Worm (Caenorhabditis elegans) whole organism, L4 larva: ENCODE results near the gene Y75B7AL.2.
A peak's percentile ranks its signal among the peaks of the same experiment; 100 is the strongest.

Experiments used
- D1046.2 ChIP-seq: fragments of 200-800 bp; sonication (Bioruptor generic); IDR thresholded peaks from 2 replicates; pipeline ENCODE4 v1.3.6; 2022; ENCODE audit warnings: missing genetic modification characterization, missing compliant biosample characterization
- Y75B8A.6 ChIP-seq: fragments of 200-800 bp; sonication (Bioruptor generic); IDR thresholded peaks from 2 replicates; pipeline ENCODE4 v1.3.6; 2022; ENCODE audit warnings: missing genetic modification reagents, missing genetic modification characterization, missing compliant biosample characterization
- aha-1 ChIP-seq: fragments of 150-350 bp; peaks from one replicate; lab custom pipeline; 2014; ENCODE audit warnings: missing biosample characterization, missing genetic modification characterization
- ceh-44 ChIP-seq: fragments of 200-800 bp; sonication (Bioruptor generic); IDR thresholded peaks from 2 replicates; pipeline ENCODE4 v1.3.6; 2022; ENCODE audit warnings: missing genetic modification reagents, missing genetic modification characterization, missing compliant biosample characterization
- cey-2 ChIP-seq: sonication (generic microtip); optimal IDR thresholded peaks from 3 replicates; lab custom pipeline; 2017; ENCODE audit warnings: missing genetic modification characterization, mild to moderate bottlenecking, missing compliant biosample characterization, antibody characterized with exemption, borderline replicate concordance; ENCODE audit not compliant: insufficient read depth
- daf-16 ChIP-seq, 3 experiments: sonication (generic microtip); optimal IDR thresholded peaks; 2 replicates each; lab custom pipeline; 2016 to 2017; ENCODE audit warnings: missing genetic modification characterization in 3 of 3, missing genetic modification reagents in 3 of 3, mild to moderate bottlenecking in 2 of 3, missing compliant biosample characterization in 2 of 3, missing biosample characterization in 1 of 3, moderate library complexity in 1 of 3
- dmd-9 ChIP-seq: fragments of 200-800 bp; sonication (Bioruptor generic); IDR thresholded peaks from 2 replicates; pipeline ENCODE4 v1.3.6; 2022; ENCODE audit warnings: missing genetic modification reagents, missing genetic modification characterization, missing compliant biosample characterization
- dve-1 ChIP-seq: sonication (generic microtip); optimal IDR thresholded peaks from 2 replicates; lab custom pipeline; 2017; ENCODE audit warnings: antibody characterized with exemption, mild to moderate bottlenecking, missing genetic modification characterization, missing compliant biosample characterization; ENCODE audit not compliant: insufficient read depth
- egl-27 ChIP-seq: sonication (generic microtip); optimal IDR thresholded peaks from 3 replicates; lab custom pipeline; 2017; ENCODE audit warnings: missing biosample characterization, missing genetic modification reagents, missing genetic modification characterization
- fkh-10 ChIP-seq: fragments of 150-350 bp; optimal IDR thresholded peaks from 2 replicates; lab custom pipeline; 2014; ENCODE audit warnings: missing biosample characterization, missing genetic modification reagents, missing genetic modification characterization
- gei-8 ChIP-seq: fragments of 200-800 bp; sonication (Bioruptor generic); optimal IDR thresholded peaks from 2 replicates; lab custom pipeline; 2018; ENCODE audit warnings: mild to moderate bottlenecking, missing genetic modification characterization, missing compliant biosample characterization
- hlh-30 ChIP-seq: sonication (generic microtip); optimal IDR thresholded peaks from 2 replicates; lab custom pipeline; 2017; ENCODE audit warnings: antibody characterized with exemption, mild to moderate bottlenecking, missing genetic modification characterization, missing compliant biosample characterization; ENCODE audit not compliant: insufficient read depth
- lin-1 ChIP-seq: fragments of 200-800 bp; sonication (Bioruptor generic); IDR thresholded peaks from 2 replicates; pipeline ENCODE4 v1.3.6; 2022; ENCODE audit warnings: missing genetic modification reagents, missing genetic modification characterization, missing compliant biosample characterization
- lin-29 ChIP-seq: fragments of 200-800 bp; sonication (Bioruptor generic); IDR thresholded peaks from 2 replicates; pipeline ENCODE4 v1.3.6; 2022; ENCODE audit warnings: missing genetic modification reagents, missing genetic modification characterization, missing compliant biosample characterization
- lin-39 ChIP-seq: fragments of 150-350 bp; optimal IDR thresholded peaks from 2 replicates; lab custom pipeline; 2014; ENCODE audit warnings: missing biosample characterization, missing genetic modification reagents, missing genetic modification characterization
- mdl-1 ChIP-seq, 2 experiments: fragments of 150-350 bp in 1 of 2; sonication (generic microtip) in 1 of 2; optimal IDR thresholded peaks; 2 replicates each; lab custom pipeline; 2014 to 2017; ENCODE audit warnings: missing biosample characterization in 2 of 2, missing genetic modification characterization in 2 of 2
- mdt-29 ChIP-seq: fragments of 200-800 bp; sonication (Bioruptor generic); IDR thresholded peaks from 2 replicates; pipeline ENCODE4 v1.3.6; 2022; ENCODE audit warnings: missing genetic modification reagents, missing genetic modification characterization, missing compliant biosample characterization
- nhr-10 ChIP-seq: fragments of 150-350 bp; optimal IDR thresholded peaks from 2 replicates; lab custom pipeline; 2014; ENCODE audit warnings: missing biosample characterization, missing genetic modification characterization
- nhr-111 ChIP-seq: fragments of 200-800 bp; sonication (Bioruptor generic); optimal IDR thresholded peaks from 2 replicates; lab custom pipeline; 2018; ENCODE audit warnings: mild to moderate bottlenecking, missing genetic modification characterization, missing compliant biosample characterization
- nhr-25 ChIP-seq: sonication (generic microtip); optimal IDR thresholded peaks from 2 replicates; lab custom pipeline; 2017; ENCODE audit warnings: missing genetic modification characterization, mild to moderate bottlenecking, missing compliant biosample characterization, antibody characterized with exemption, moderate library complexity, borderline replicate concordance; ENCODE audit not compliant: insufficient read depth
- nhr-41 ChIP-seq: fragments of 200-800 bp; sonication (Bioruptor generic); IDR thresholded peaks from 2 replicates; pipeline ENCODE4 v1.3.6; 2022; ENCODE audit warnings: missing genetic modification reagents, missing genetic modification characterization, missing compliant biosample characterization
- pqm-1 ChIP-seq: sonication (generic microtip); optimal IDR thresholded peaks from 2 replicates; lab custom pipeline; 2017; ENCODE audit warnings: missing biosample characterization, missing genetic modification characterization
- rbr-2 ChIP-seq: sonication (generic microtip); optimal IDR thresholded peaks from 2 replicates; lab custom pipeline; 2016; ENCODE audit warnings: missing genotype, missing genetic modification characterization, missing compliant biosample characterization
- saeg-2 ChIP-seq: fragments of 200-800 bp; sonication (Bioruptor generic); IDR thresholded peaks from 2 replicates; pipeline ENCODE4 v1.3.6; 2022; ENCODE audit warnings: missing genetic modification reagents, missing genetic modification characterization, missing compliant biosample characterization
- sdz-12 ChIP-seq: fragments of 200-800 bp; sonication (Bioruptor generic); optimal IDR thresholded peaks from 2 replicates; lab custom pipeline; 2018; ENCODE audit warnings: mild to moderate bottlenecking, missing genetic modification characterization, missing compliant biosample characterization
- snpc-4 ChIP-seq: fragments of 150-350 bp; optimal IDR thresholded peaks from 2 replicates; lab custom pipeline; 2014; ENCODE audit warnings: missing biosample characterization, missing genetic modification characterization
- tra-1 ChIP-seq: fragments of 200-800 bp; sonication (Bioruptor generic); IDR thresholded peaks from 2 replicates; pipeline ENCODE4 v1.3.6; 2022; ENCODE audit warnings: missing genetic modification reagents, missing genetic modification characterization, missing compliant biosample characterization
- unc-62 ChIP-seq, 3 experiments: fragments of 150-350 bp in 1 of 3; sonication (generic microtip); optimal IDR thresholded peaks in 2 of 3; peaks in 1 of 3; 1 replicate in 1 of 3; 2 replicates in 2 of 3; lab custom pipeline; 2014 to 2017; ENCODE audit warnings: missing biosample characterization in 3 of 3, missing genetic modification characterization in 3 of 3, missing genetic modification reagents in 3 of 3, missing genotype in 1 of 3
- ztf-11 ChIP-seq: fragments of 150-350 bp; optimal IDR thresholded peaks from 2 replicates; lab custom pipeline; 2014; ENCODE audit warnings: missing biosample characterization, missing genetic modification characterization
- ztf-7 ChIP-seq: fragments of 150-350 bp; optimal IDR thresholded peaks from 2 replicates; lab custom pipeline; 2014; ENCODE audit warnings: missing biosample characterization, missing genetic modification characterization

Gene Y75B7AL.2

DNA sequence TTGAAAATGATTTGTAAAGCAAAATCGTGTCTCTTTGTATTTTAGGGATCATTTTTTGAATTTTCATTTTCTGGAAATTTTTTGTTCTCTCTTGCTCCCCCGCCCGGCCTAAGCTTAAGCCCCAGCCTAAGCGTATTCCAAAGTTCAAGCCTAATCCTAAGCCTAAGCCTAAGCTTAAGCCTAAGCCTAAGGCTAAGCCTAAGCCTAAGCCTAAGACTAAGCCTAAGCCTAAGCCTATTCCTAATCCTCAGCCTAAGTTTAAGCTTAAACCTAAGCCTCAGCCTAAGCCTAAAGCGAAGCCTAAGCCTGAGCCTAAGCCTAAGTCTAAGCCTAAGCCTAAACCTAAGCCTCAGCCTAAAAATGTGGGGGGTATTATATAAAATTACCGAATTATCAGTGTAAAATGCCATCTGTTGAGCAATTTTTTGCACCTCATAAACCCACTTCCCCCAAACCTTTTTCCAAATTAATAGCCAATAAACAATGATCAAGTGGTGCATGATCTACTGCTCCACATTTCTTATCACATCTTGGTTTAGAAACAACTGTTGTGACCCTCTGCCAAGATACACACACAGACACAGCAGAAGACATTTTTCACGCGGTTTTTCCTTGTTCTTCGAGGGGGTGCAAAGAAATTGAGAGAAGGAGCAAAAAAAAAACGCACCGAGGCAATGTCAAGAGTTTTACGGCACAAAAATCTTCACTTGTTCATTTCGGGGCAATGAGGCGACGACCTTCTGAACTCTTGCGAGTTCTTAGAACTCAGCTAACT lies 16.5 kb downstream of the Y75B7AL.2 start:
- no peak for TF ChIP-seq ztf-11 (tag; lab: Kevin White, UChicago)
- TF ChIP-seq unc-62 (GFP tag; optimal IDR thresholded peaks at IDR 0.05 in 1 of 2; lab: Kevin White, UChicago) = peak in 1 of 2 experiments; percentile 90
- no peak for TF ChIP-seq unc-62 (tag; optimal IDR thresholded peaks at IDR 0.05; lab: Kevin White, UChicago)

DNA sequence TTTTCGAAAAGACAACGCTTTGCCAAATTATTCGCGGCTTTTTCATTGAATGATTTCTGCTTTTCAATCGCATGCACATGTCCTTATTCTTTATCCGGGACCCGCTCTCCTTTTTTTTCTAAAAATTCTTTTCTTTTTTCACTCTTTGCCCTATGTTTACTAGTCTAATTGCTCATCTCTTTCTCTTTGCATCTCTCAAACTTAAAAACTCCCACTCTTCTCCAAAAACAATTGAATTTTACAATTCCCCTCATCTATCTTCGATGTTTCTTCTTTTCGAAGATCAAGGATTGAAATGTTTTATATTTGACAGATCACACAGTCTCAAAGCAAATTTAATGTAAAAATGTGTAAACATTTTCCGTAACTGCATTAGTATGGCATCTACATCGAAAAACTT lies 20.2 kb downstream of the Y75B7AL.2 start:
- TF ChIP-seq nhr-41 = no peak
- no peak for TF ChIP-seq mdt-29 (GFP tag; lab: Robert Waterston, UW)
- TF ChIP-seq cey-2 (tag; lab: Kevin White, UChicago) = no peak
- no peak for TF ChIP-seq tra-1
- no peak for TF ChIP-seq dmd-9
- peak; percentile 41 for TF ChIP-seq fkh-10 (GFP tag; lab: Kevin White, UChicago)
- no peak for TF ChIP-seq sdz-12 (GFP tag; lab: Kevin White, UChicago)
- TF ChIP-seq egl-27 (tag; lab: Kevin White, UChicago) = no peak

DNA sequence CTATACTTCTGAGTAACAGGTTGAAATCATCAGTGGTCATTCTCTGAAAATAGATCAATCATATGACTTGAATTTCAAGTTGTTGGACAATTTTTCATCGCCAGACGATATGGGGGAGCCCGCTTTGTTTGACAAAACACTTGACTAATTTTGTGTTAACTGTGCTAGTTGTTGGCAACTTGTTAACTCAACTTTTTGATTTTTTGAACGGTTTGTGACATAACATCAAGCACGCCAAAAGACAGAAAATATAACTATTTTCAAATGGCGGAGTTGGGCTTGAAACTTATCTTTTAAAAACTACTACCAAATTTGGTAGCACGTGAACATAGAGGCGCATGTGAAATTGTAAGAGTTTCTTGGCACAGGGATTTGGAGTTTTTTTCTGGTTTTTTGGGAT lies 22.1 kb downstream of the Y75B7AL.2 start:
- peak in 1 of 2 experiments; percentile 94 for TF ChIP-seq unc-62 (GFP tag; optimal IDR thresholded peaks at IDR 0.05 in 1 of 2; lab: Kevin White, UChicago)
- TF ChIP-seq unc-62 (tag; optimal IDR thresholded peaks at IDR 0.05; lab: Kevin White, UChicago) = no peak
- TF ChIP-seq hlh-30 (tag; lab: Kevin White, UChicago) = no peak

DNA sequence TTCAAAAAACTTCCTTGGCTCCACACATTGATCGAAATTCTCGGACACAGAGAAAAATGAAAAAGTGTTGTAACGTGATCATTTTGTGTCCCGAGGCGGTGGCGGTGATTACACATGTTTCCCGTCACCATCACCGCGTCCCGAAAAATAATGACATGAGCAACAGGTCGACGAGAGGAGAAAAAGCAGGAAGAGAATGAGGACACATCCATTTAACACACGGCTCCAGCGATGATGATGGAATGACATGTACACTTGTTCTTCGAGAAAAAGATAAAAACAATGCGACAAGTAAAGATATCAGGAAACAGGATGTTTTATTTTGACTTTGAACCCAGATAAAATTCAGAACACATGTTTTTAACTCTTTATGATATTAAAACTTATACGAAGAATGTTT lies 30.6 kb downstream of the Y75B7AL.2 start:
- TF ChIP-seq dmd-9 = no peak
- TF ChIP-seq ceh-44 (GFP tag; lab: Robert Waterston, UW) = no peak
- no peak for TF ChIP-seq rbr-2 (tag; lab: Kevin White, UChicago)
- TF ChIP-seq gei-8 (GFP tag; lab: Kevin White, UChicago) = no peak
- TF ChIP-seq ztf-11 (tag; lab: Kevin White, UChicago) = no peak
- no peak for TF ChIP-seq cey-2 (tag; lab: Kevin White, UChicago)
- peak; percentile 89 for TF ChIP-seq aha-1
- TF ChIP-seq D1046.2 (GFP tag; lab: Robert Waterston, UW) = no peak
- no peak for TF ChIP-seq saeg-2 (GFP tag; lab: Robert Waterston, UW)
- TF ChIP-seq pqm-1 (tag; lab: Kevin White, UChicago) = no peak
- TF ChIP-seq nhr-25 (tag; lab: Kevin White, UChicago) = no peak
- TF ChIP-seq snpc-4 (tag; lab: Kevin White, UChicago) = no peak
- peak in 1 of 2 experiments; percentile 49 for TF ChIP-seq unc-62 (GFP tag; optimal IDR thresholded peaks at IDR 0.05 in 1 of 2; lab: Kevin White, UChicago)
- no peak for TF ChIP-seq unc-62 (tag; optimal IDR thresholded peaks at IDR 0.05; lab: Kevin White, UChicago)
- TF ChIP-seq daf-16 (GFP tag; optimal IDR thresholded peaks at IDR 0.05; lab: Kevin White, UChicago) = peak in 1 of 2 experiments; percentile 40
- no peak for TF ChIP-seq daf-16 (tag; optimal IDR thresholded peaks at IDR 0.05; lab: Kevin White, UChicago)
- TF ChIP-seq lin-39 (tag; lab: Kevin White, UChicago) = no peak
- no peak for TF ChIP-seq dve-1 (tag; lab: Kevin White, UChicago)
- no peak for TF ChIP-seq nhr-10 (tag; lab: Kevin White, UChicago)
- no peak for TF ChIP-seq lin-1 (GFP tag; lab: Robert Waterston, UW)
- TF ChIP-seq hlh-30 (tag; lab: Kevin White, UChicago) = peak; percentile 23
- TF ChIP-seq nhr-111 = no peak
- no peak for TF ChIP-seq fkh-10 (GFP tag; lab: Kevin White, UChicago)
- no peak for TF ChIP-seq lin-29
- no peak for TF ChIP-seq mdt-29 (GFP tag; lab: Robert Waterston, UW)
- TF ChIP-seq Y75B8A.6 = no peak
- no peak for TF ChIP-seq ztf-7 (tag; lab: Kevin White, UChicago)
- no peak for TF ChIP-seq mdl-1 (tag; optimal IDR thresholded peaks at IDR 0.05; lab: Kevin White, UChicago)
